Worm (Caenorhabditis elegans) whole organism, L4/young adult: ENCODE measurements around the gene F35F10.1.

Experiments used
- dao-5 ChIP-seq: sonication (generic microtip); optimal IDR thresholded peaks from 2 replicates; lab custom pipeline; 2016; ENCODE audit warnings: missing genotype, missing genetic modification characterization, moderate library complexity, missing compliant biosample characterization
- him-1 ChIP-seq: sonication (generic microtip); optimal IDR thresholded peaks from 2 replicates; lab custom pipeline; 2016; ENCODE audit warnings: missing genotype, missing genetic modification reagents, missing genetic modification characterization, missing compliant biosample characterization

DNA sequence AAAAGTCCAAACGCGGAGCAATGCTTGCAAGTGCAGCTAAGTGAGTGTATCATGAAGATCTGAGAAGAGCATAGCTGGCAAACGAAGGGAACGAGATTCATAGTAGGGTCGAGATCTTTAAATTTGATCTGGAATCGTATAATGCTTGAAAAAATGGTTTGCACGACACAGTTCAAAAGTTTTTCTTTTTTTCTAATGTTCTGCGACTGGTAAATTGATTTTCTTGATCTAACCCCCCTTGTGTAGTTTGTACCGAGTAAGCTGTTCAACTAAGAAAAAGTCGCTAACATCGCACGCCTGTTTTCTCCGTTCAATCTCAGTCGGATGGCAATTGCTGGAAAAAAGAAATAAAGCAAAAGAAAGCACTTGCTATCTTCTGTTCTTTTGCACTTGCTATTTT lies 4.3 kb downstream of the F35F10.1 start, which contains the start of gene C17B7.14:
- TF ChIP-seq him-1 (tag; lab: Kevin White, UChicago) (no peak), dao-5 (tag; lab: Kevin White, UChicago) (no peak)
